Fruit fly (Drosophila melanogaster) whole organism, embryonic: ENCODE results near the gene Caf1-55.

Experiments used
- CG10274 ChIP-seq: fragments of 200-800 bp; sonication (Bioruptor generic); optimal IDR thresholded peaks from 3 replicates; lab custom pipeline; 2017; ENCODE audit warnings: missing biosample characterization, mild to moderate bottlenecking, missing genetic modification characterization
- CG10565 ChIP-seq: fragments of 200-800 bp; sonication (Bioruptor generic); optimal IDR thresholded peaks from 3 replicates; lab custom pipeline; 2016; ENCODE audit warnings: missing biosample characterization, mild to moderate bottlenecking, missing genetic modification characterization
- CG11504 ChIP-seq: fragments of 200-800 bp; sonication (Bioruptor generic); optimal IDR thresholded peaks from 3 replicates; lab custom pipeline; 2019; ENCODE audit warnings: missing biosample characterization, mild to moderate bottlenecking, missing genetic modification characterization, moderate library complexity
- CG14441 ChIP-seq: fragments of 200-800 bp; sonication (Bioruptor generic); IDR thresholded peaks from 2 replicates; pipeline ENCODE4 v1.3.6; 2022; ENCODE audit warnings: missing biosample characterization, missing genetic modification characterization
- CG15073 ChIP-seq: fragments of 200-800 bp; sonication (Bioruptor generic); optimal IDR thresholded peaks from 2 replicates; lab custom pipeline; 2016; ENCODE audit warnings: missing biosample characterization, missing genetic modification characterization
- CG16779 ChIP-seq: fragments of 200-800 bp; sonication (Bioruptor generic); IDR thresholded peaks from 2 replicates; pipeline ENCODE4 v1.3.6; 2022; ENCODE audit warnings: missing biosample characterization, missing genetic modification characterization
- CG16863 ChIP-seq: fragments of 200-800 bp; sonication (Bioruptor generic); optimal IDR thresholded peaks from 3 replicates; lab custom pipeline; 2016; ENCODE audit warnings: missing biosample characterization, missing genetic modification characterization
- CG18599 ChIP-seq: fragments of 200-800 bp; sonication (Bioruptor generic); optimal IDR thresholded peaks from 3 replicates; lab custom pipeline; 2017; ENCODE audit warnings: missing biosample characterization, missing genetic modification characterization, mild to moderate bottlenecking, moderate library complexity, missing genetic modification reagents
- CG2889 ChIP-seq: fragments of 200-800 bp; sonication (Bioruptor generic); IDR thresholded peaks from 3 replicates; pipeline ENCODE4 v1.3.6; 2022; ENCODE audit warnings: missing biosample characterization, missing genetic modification characterization
- CG43689 ChIP-seq: fragments of 200-800 bp; sonication (Bioruptor generic); IDR thresholded peaks from 2 replicates; pipeline ENCODE4 v1.3.6; 2022; ENCODE audit warnings: missing biosample characterization, missing genetic modification characterization
- CG6765 ChIP-seq: fragments of 200-800 bp; sonication (Bioruptor generic); optimal IDR thresholded peaks from 3 replicates; lab custom pipeline; 2017; ENCODE audit warnings: missing biosample characterization, mild to moderate bottlenecking, missing genetic modification characterization
- CG7357 ChIP-seq: fragments of 200-800 bp; sonication (Bioruptor generic); IDR thresholded peaks from 3 replicates; pipeline ENCODE4 v1.3.6; 2022; ENCODE audit warnings: missing biosample characterization, missing genetic modification characterization
- CG9817 ChIP-seq: fragments of 200-800 bp; sonication (Bioruptor generic); optimal IDR thresholded peaks from 2 replicates; lab custom pipeline; 2018; ENCODE audit warnings: missing biosample characterization, mild to moderate bottlenecking, missing genetic modification characterization, moderate library complexity
- Chrac-16 ChIP-seq: fragments of 200-800 bp; sonication (Bioruptor generic); optimal IDR thresholded peaks from 3 replicates; lab custom pipeline; 2016; ENCODE audit warnings: missing biosample characterization, missing genetic modification characterization
- Elba2 ChIP-seq: fragments of 200-800 bp; sonication (Bioruptor generic); optimal IDR thresholded peaks from 3 replicates; lab custom pipeline; 2016; ENCODE audit warnings: missing biosample characterization, missing genetic modification characterization
- Fer3 ChIP-seq: fragments of 200-800 bp; sonication (Bioruptor generic); optimal IDR thresholded peaks from 2 replicates; lab custom pipeline; 2018; ENCODE audit warnings: missing biosample characterization, mild to moderate bottlenecking, missing genetic modification characterization, moderate library complexity
- Gug ChIP-seq: fragments of 200-800 bp; sonication (Bioruptor generic); IDR thresholded peaks from 4 replicates; pipeline ENCODE4 v1.3.6; 2022; ENCODE audit warnings: missing biosample characterization, missing genetic modification characterization
- H15 ChIP-seq: fragments of 200-800 bp; sonication (Bioruptor generic); IDR thresholded peaks from 3 replicates; pipeline ENCODE4 v1.3.6; 2022; ENCODE audit warnings: missing biosample characterization, missing genetic modification characterization
- HLH3B ChIP-seq: fragments of 200-800 bp; sonication (Bioruptor generic); IDR thresholded peaks from 2 replicates; pipeline ENCODE4 v1.3.6; 2022; ENCODE audit warnings: missing biosample characterization, missing genetic modification characterization
- HmgD ChIP-seq: fragments of 200-800 bp; sonication (Bioruptor generic); optimal IDR thresholded peaks from 3 replicates; lab custom pipeline; 2016; ENCODE audit warnings: missing biosample characterization, missing genetic modification characterization
- Hmr ChIP-seq: fragments of 200-800 bp; sonication (Bioruptor generic); optimal IDR thresholded peaks from 3 replicates; lab custom pipeline; 2017; ENCODE audit warnings: mild to moderate bottlenecking, missing biosample characterization, missing genetic modification reagents, missing genetic modification characterization
- Kr ChIP-seq: fragments of 200-800 bp; sonication (Bioruptor generic); optimal IDR thresholded peaks from 2 replicates; lab custom pipeline; 2017; ENCODE audit warnings: missing biosample characterization, mild to moderate bottlenecking, missing genetic modification characterization
- Oli ChIP-seq: fragments of 200-800 bp; sonication (Bioruptor generic); optimal IDR thresholded peaks from 2 replicates; lab custom pipeline; 2018; ENCODE audit warnings: missing biosample characterization, mild to moderate bottlenecking, missing genetic modification characterization, moderate library complexity
- Side ChIP-seq: fragments of 200-800 bp; sonication (Bioruptor generic); optimal IDR thresholded peaks from 2 replicates; lab custom pipeline; 2016; ENCODE audit warnings: missing biosample characterization, missing genetic modification characterization
- Sox100B ChIP-seq: fragments of 200-800 bp; sonication (Bioruptor generic); optimal IDR thresholded peaks from 3 replicates; lab custom pipeline; 2018; ENCODE audit warnings: missing biosample characterization, mild to moderate bottlenecking, missing genetic modification characterization
- Spps ChIP-seq: fragments of 200-800 bp; sonication (Bioruptor generic); optimal IDR thresholded peaks from 2 replicates; lab custom pipeline; 2018; ENCODE audit warnings: missing biosample characterization, mild to moderate bottlenecking, missing genetic modification characterization
- Stat92E ChIP-seq, 3 experiments: fragments of >200 bp in 2 of 3; fragments of 200-800 bp in 1 of 3; sonication (Bioruptor generic) in 1 of 3; optimal IDR thresholded peaks; 2 replicates each; lab custom pipeline; 2017 to 2019; ENCODE audit warnings: missing biosample characterization in 3 of 3, missing genetic modification characterization in 3 of 3, mild to moderate bottlenecking in 1 of 3, moderate library complexity in 1 of 3
- Xbp1 ChIP-seq: fragments of 200-800 bp; sonication (Bioruptor generic); optimal IDR thresholded peaks from 3 replicates; lab custom pipeline; 2016; ENCODE audit warnings: missing biosample characterization, mild to moderate bottlenecking, missing genetic modification characterization
- ash1 ChIP-seq: fragments of 200-800 bp; sonication (Bioruptor generic); optimal IDR thresholded peaks from 2 replicates; lab custom pipeline; 2018; ENCODE audit warnings: missing biosample characterization, mild to moderate bottlenecking, missing genetic modification characterization
- ato ChIP-seq: fragments of 200-800 bp; sonication (Bioruptor generic); IDR thresholded peaks from 2 replicates; pipeline ENCODE4 v1.3.6; 2022; ENCODE audit warnings: missing biosample characterization, missing genetic modification characterization; ENCODE audit not compliant: partially characterized antibody
- bbx ChIP-seq: fragments of 200-800 bp; sonication (Bioruptor generic); IDR thresholded peaks from 2 replicates; pipeline ENCODE4 v1.3.6; 2022; ENCODE audit warnings: missing biosample characterization, missing genetic modification characterization; ENCODE audit not compliant: partially characterized antibody
- cas ChIP-seq: fragments of 200-800 bp; sonication (Bioruptor generic); IDR thresholded peaks from 2 replicates; pipeline ENCODE4 v1.3.6; 2022; ENCODE audit warnings: missing biosample characterization, missing genetic modification characterization
- caup ChIP-seq: fragments of 200-800 bp; sonication (Bioruptor generic); optimal IDR thresholded peaks from 3 replicates; lab custom pipeline; 2017; ENCODE audit warnings: missing biosample characterization, mild to moderate bottlenecking, missing genetic modification characterization, moderate library complexity; ENCODE audit not compliant: severe bottlenecking
- chm ChIP-seq: fragments of 200-800 bp; sonication (Bioruptor generic); IDR thresholded peaks from 2 replicates; pipeline ENCODE4 v1.3.6; 2022; ENCODE audit warnings: missing biosample characterization, missing genetic modification characterization
- dpn ChIP-seq, 2 experiments: fragments of 200-800 bp; sonication (Bioruptor generic); optimal IDR thresholded peaks; 3 replicates each; lab custom pipeline; 2016; ENCODE audit warnings: missing biosample characterization in 2 of 2, missing genetic modification characterization in 2 of 2
- emc ChIP-seq: fragments of 200-800 bp; sonication (Bioruptor generic); optimal IDR thresholded peaks from 2 replicates; lab custom pipeline; 2016; ENCODE audit warnings: missing biosample characterization, missing genetic modification characterization
- ewg ChIP-seq: fragments of 200-800 bp; sonication (Bioruptor generic); optimal IDR thresholded peaks from 3 replicates; lab custom pipeline; 2017; ENCODE audit warnings: mild to moderate bottlenecking, missing biosample characterization, missing genetic modification reagents, missing genetic modification characterization
- jing ChIP-seq: fragments of 200-800 bp; sonication (Bioruptor generic); optimal IDR thresholded peaks from 2 replicates; lab custom pipeline; 2018; ENCODE audit warnings: missing biosample characterization, mild to moderate bottlenecking, missing genetic modification characterization
- kah ChIP-seq: fragments of 200-800 bp; sonication (Bioruptor generic); optimal IDR thresholded peaks from 2 replicates; lab custom pipeline; 2018; ENCODE audit warnings: missing biosample characterization, mild to moderate bottlenecking, missing genetic modification characterization
- kay ChIP-seq: fragments of 200-800 bp; sonication (Bioruptor generic); optimal IDR thresholded peaks from 2 replicates; lab custom pipeline; 2016; ENCODE audit warnings: missing biosample characterization, missing genetic modification characterization
- lov ChIP-seq, 2 experiments: fragments of 200-800 bp in 1 of 2; fragments of >200 bp in 1 of 2; sonication (Bioruptor generic) in 1 of 2; IDR thresholded peaks in 1 of 2; optimal IDR thresholded peaks in 1 of 2; 2 replicates in 1 of 2; 3 replicates in 1 of 2; pipeline versions ENCODE4 v1.3.6 to Lab custom; 2017 to 2022; ENCODE audit warnings: missing biosample characterization in 1 of 2, missing genetic modification characterization in 1 of 2
- mirr ChIP-seq: fragments of 200-800 bp; sonication (Bioruptor generic); optimal IDR thresholded peaks from 3 replicates; lab custom pipeline; 2018; ENCODE audit warnings: missing biosample characterization, mild to moderate bottlenecking, missing genetic modification characterization
- p53 ChIP-seq: fragments of 200-800 bp; sonication (Bioruptor generic); optimal IDR thresholded peaks from 2 replicates; lab custom pipeline; 2016; ENCODE audit warnings: missing biosample characterization, missing genetic modification characterization
- repo ChIP-seq: fragments of 200-800 bp; sonication (Bioruptor generic); optimal IDR thresholded peaks from 2 replicates; lab custom pipeline; 2016; ENCODE audit warnings: missing biosample characterization, missing genetic modification characterization
- sens ChIP-seq: fragments of 200-800 bp; sonication (Bioruptor generic); peaks from one replicate; lab custom pipeline; 2016; ENCODE audit warnings: missing biosample characterization, missing genetic modification characterization
- sisA ChIP-seq: fragments of 200-800 bp; sonication (Bioruptor generic); IDR thresholded peaks from 2 replicates; pipeline ENCODE4 v1.3.6; 2022; ENCODE audit warnings: missing biosample characterization, missing genetic modification characterization
- so ChIP-seq: fragments of 200-800 bp; sonication (Bioruptor generic); IDR thresholded peaks from 3 replicates; pipeline ENCODE4 v1.3.6; 2022; ENCODE audit warnings: missing biosample characterization, missing genetic modification characterization
- sr ChIP-seq: fragments of 200-800 bp; sonication (Bioruptor generic); IDR thresholded peaks from 3 replicates; pipeline ENCODE4 v1.3.6; 2022; ENCODE audit warnings: missing biosample characterization, missing genetic modification characterization
- stwl ChIP-seq: fragments of 200-800 bp; sonication (Bioruptor generic); optimal IDR thresholded peaks from 3 replicates; lab custom pipeline; 2018; ENCODE audit warnings: missing biosample characterization, mild to moderate bottlenecking, missing genetic modification characterization, moderate library complexity
- twi ChIP-seq: fragments of 200-800 bp; optimal IDR thresholded peaks from 2 replicates; lab custom pipeline; 2019; ENCODE audit warnings: missing biosample characterization, mild to moderate bottlenecking, missing genetic modification characterization, moderate library complexity

Caf1-55 gene

dm6 chr3R:15275158-15275623 is 49.8 kb downstream of the Caf1-55 start, which contains the start of the genes Cp190 and CG4338 (continued):
- TF ChIP-seq Stat92E (GFP tag; optimal IDR thresholded peaks at IDR 0.05; lab: Kevin White, UChicago) (peak in 1 of 3 experiments; percentile 95), so (peak; percentile 96), twi (peak; percentile 98), CG14441 (peak; percentile 95), stwl (peak; percentile 87), ash1 (GFP tag; lab: Kevin White, UChicago) (peak; percentile 58), kay (GFP tag; lab: Kevin White, UChicago) (peak; percentile 95), p53 (peak; percentile 55), caup (GFP tag; lab: Kevin White, UChicago) (peak; percentile 97), Fer3 (tag; lab: Kevin White, UChicago) (peak; percentile 99), CG10274 (peak; percentile 90), CG15073 (GFP tag; lab: Kevin White, UChicago) (peak; percentile 78), kah (GFP tag; lab: Kevin White, UChicago) (peak; percentile 95), CG9817 (tag; lab: Kevin White, UChicago) (peak; percentile 99), ewg (peak; percentile 94), repo (GFP tag; lab: Kevin White, UChicago) (peak; percentile 66), Spps (tag; lab: Kevin White, UChicago) (peak; percentile 97), Chrac-16 (GFP tag; lab: Kevin White, UChicago) (peak; percentile 98), HLH3B (GFP tag; lab: Robert Waterston, UW) (peak; percentile 96), sisA (peak; percentile 96), lov (optimal IDR thresholded peaks at IDR 0.05; lab: Kevin White, UChicago) (no peak), lov (GFP tag; IDR thresholded peaks at IDR 0.05; lab: Robert Waterston, UW) (peak; percentile 94), CG2889 (GFP tag; lab: Robert Waterston, UW) (peak; percentile 94), Kr (GFP tag; lab: Kevin White, UChicago) (peak; percentile 19), CG11504 (tag; lab: Kevin White, UChicago) (peak; percentile 97), sr (GFP tag; lab: Robert Waterston, UW) (peak; percentile 51; the same call in 1 of the 3 replicates), CG7357 (GFP tag; lab: Robert Waterston, UW) (peak; percentile 91), H15 (GFP tag; lab: Robert Waterston, UW) (peak; percentile 87), emc (GFP tag; lab: Kevin White, UChicago) (peak; percentile 78), Elba2 (GFP tag; lab: Kevin White, UChicago) (peak; percentile 94), CG16863 (peak; percentile 90), CG10565 (GFP tag; lab: Kevin White, UChicago) (peak; percentile 61), sens (GFP tag; lab: Kevin White, UChicago) (peak; percentile 99), chm (GFP tag; lab: Robert Waterston, UW) (peak; percentile 93), dpn (GFP tag; optimal IDR thresholded peaks at IDR 0.05; lab: Kevin White, UChicago) (peak; percentile 94 to 98), ato (GFP tag; lab: Robert Waterston, UW) (peak; percentile 73; the same call in 1 of the 2 replicates), HmgD (GFP tag; lab: Kevin White, UChicago) (peak; percentile 77), mirr (GFP tag; lab: Kevin White, UChicago) (peak; percentile 97), jing (GFP tag; lab: Kevin White, UChicago) (peak; percentile 92), Sox100B (GFP tag; lab: Kevin White, UChicago) (peak; percentile 98), CG16779 (GFP tag; lab: Robert Waterston, UW) (peak; percentile 88), bbx (GFP tag; lab: Robert Waterston, UW) (peak; percentile 78), Hmr (GFP tag; lab: Kevin White, UChicago) (peak; percentile 98), CG6765 (peak; percentile 96), CG18599 (GFP tag; lab: Kevin White, UChicago) (peak; percentile 98), CG43689 (GFP tag; lab: Robert Waterston, UW) (peak; percentile 85; the same call in 1 of the 2 replicates), Gug (GFP tag; lab: Robert Waterston, UW) (peak; percentile 92), Oli (tag; lab: Kevin White, UChicago) (peak; percentile 98), cas (GFP tag; lab: Robert Waterston, UW) (peak; percentile 88), Side (peak; percentile 81), Xbp1 (GFP tag; lab: Kevin White, UChicago) (peak; percentile 98)
